Fruit fly (Drosophila melanogaster) whole organism, prepupa: ENCODE results near the gene Ts.

Experiments used
- Blimp-1 ChIP-seq: fragments of 200-800 bp; sonication (Bioruptor generic); optimal IDR thresholded peaks from 3 replicates; lab custom pipeline; 2017; ENCODE audit warnings: missing biosample characterization, missing genetic modification characterization, mild to moderate bottlenecking, moderate library complexity, missing genetic modification reagents
- CG10631 ChIP-seq: fragments of 200-800 bp; sonication (Bioruptor generic); optimal IDR thresholded peaks from 2 replicates; lab custom pipeline; 2016; ENCODE audit warnings: missing biosample characterization, missing genetic modification characterization
- CG10669 ChIP-seq: fragments of 200-800 bp; sonication (Bioruptor generic); optimal IDR thresholded peaks from 3 replicates; lab custom pipeline; 2018; ENCODE audit warnings: missing biosample characterization, mild to moderate bottlenecking, missing genetic modification characterization, moderate library complexity
- CG11294 ChIP-seq: fragments of 200-800 bp; sonication (Bioruptor generic); IDR thresholded peaks from 2 replicates; pipeline ENCODE4 v1.3.6; 2022; ENCODE audit warnings: missing biosample characterization, missing genetic modification characterization
- CG11902 ChIP-seq: fragments of 200-800 bp; sonication (Bioruptor generic); optimal IDR thresholded peaks from 3 replicates; lab custom pipeline; 2016; ENCODE audit warnings: missing biosample characterization, missing genetic modification characterization
- CG15336 ChIP-seq: fragments of 200-800 bp; sonication (Bioruptor generic); IDR thresholded peaks from 2 replicates; pipeline ENCODE4 v1.3.6; 2022; ENCODE audit warnings: missing biosample characterization, missing genetic modification characterization
- CG16779 ChIP-seq: fragments of 200-800 bp; sonication (Bioruptor generic); optimal IDR thresholded peaks from 3 replicates; lab custom pipeline; 2017; ENCODE audit warnings: missing biosample characterization, mild to moderate bottlenecking, missing genetic modification characterization
- CG3032 ChIP-seq: fragments of 200-800 bp; optimal IDR thresholded peaks from 2 replicates; lab custom pipeline; 2019; ENCODE audit warnings: missing biosample characterization, mild to moderate bottlenecking, missing genetic modification characterization, moderate library complexity
- CG31627 ChIP-seq: fragments of 200-800 bp; sonication (Bioruptor generic); optimal IDR thresholded peaks from 3 replicates; lab custom pipeline; 2016; ENCODE audit warnings: missing biosample characterization, missing genetic modification characterization
- CG32006 ChIP-seq: fragments of 200-800 bp; sonication (Bioruptor generic); optimal IDR thresholded peaks from 3 replicates; lab custom pipeline; 2017; ENCODE audit warnings: missing biosample characterization, mild to moderate bottlenecking, missing genetic modification characterization
- CG34406 ChIP-seq: fragments of 200-800 bp; sonication (Bioruptor generic); optimal IDR thresholded peaks from 3 replicates; lab custom pipeline; 2016; ENCODE audit warnings: missing biosample characterization, missing genetic modification characterization
- CG3919 ChIP-seq: fragments of 200-800 bp; sonication (Bioruptor generic); optimal IDR thresholded peaks from 3 replicates; lab custom pipeline; 2016; ENCODE audit warnings: missing biosample characterization, missing genetic modification characterization
- CG4318 ChIP-seq: fragments of 200-800 bp; sonication (Bioruptor generic); optimal IDR thresholded peaks from 3 replicates; lab custom pipeline; 2017; ENCODE audit warnings: missing biosample characterization, mild to moderate bottlenecking, missing genetic modification characterization
- CG6163 ChIP-seq: fragments of 200-800 bp; sonication (Bioruptor generic); IDR thresholded peaks from 3 replicates; pipeline ENCODE4 v1.3.6; 2022; ENCODE audit warnings: missing biosample characterization, missing genetic modification characterization
- CG6276 ChIP-seq: fragments of 200-800 bp; sonication (Bioruptor generic); optimal IDR thresholded peaks from 2 replicates; lab custom pipeline; 2017; ENCODE audit warnings: missing biosample characterization, mild to moderate bottlenecking, missing genetic modification characterization
- CG6808 ChIP-seq: fragments of 200-800 bp; sonication (Bioruptor generic); optimal IDR thresholded peaks from 3 replicates; lab custom pipeline; 2017; ENCODE audit warnings: missing biosample characterization, missing genetic modification characterization, mild to moderate bottlenecking, moderate library complexity, missing genetic modification reagents
- CG6854 ChIP-seq: fragments of 200-800 bp; sonication (Bioruptor generic); optimal IDR thresholded peaks from 2 replicates; lab custom pipeline; 2017; ENCODE audit warnings: missing biosample characterization, mild to moderate bottlenecking, missing genetic modification characterization
- CG7368 ChIP-seq: fragments of 200-800 bp; sonication (Bioruptor generic); optimal IDR thresholded peaks from 3 replicates; lab custom pipeline; 2016; ENCODE audit warnings: missing biosample characterization, missing genetic modification characterization
- CG8119 ChIP-seq: fragments of 200-800 bp; sonication (Bioruptor generic); IDR thresholded peaks from 3 replicates; pipeline ENCODE4 v1.3.6; 2022; ENCODE audit warnings: missing biosample characterization, missing genetic modification characterization
- CG8632 ChIP-seq: fragments of 200-800 bp; sonication (Bioruptor generic); optimal IDR thresholded peaks from 3 replicates; lab custom pipeline; 2016; ENCODE audit warnings: missing biosample characterization, missing genetic modification characterization
- CG9139 ChIP-seq: fragments of 200-800 bp; sonication (Bioruptor generic); optimal IDR thresholded peaks from 3 replicates; lab custom pipeline; 2017; ENCODE audit warnings: missing biosample characterization, mild to moderate bottlenecking, missing genetic modification characterization
- Eip75B ChIP-seq: fragments of 200-800 bp; sonication (Bioruptor generic); optimal IDR thresholded peaks from 3 replicates; lab custom pipeline; 2016; ENCODE audit warnings: missing biosample characterization, missing genetic modification characterization
- Eip78C ChIP-seq: fragments of 200-800 bp; sonication (Bioruptor generic); peaks from one replicate; lab custom pipeline; 2016; ENCODE audit warnings: missing biosample characterization, missing genetic modification characterization
- Ets21C ChIP-seq: fragments of 200-800 bp; sonication (Bioruptor generic); optimal IDR thresholded peaks from 3 replicates; lab custom pipeline; 2016; ENCODE audit warnings: missing biosample characterization, missing genetic modification characterization
- Ets96B ChIP-seq: fragments of 200-800 bp; optimal IDR thresholded peaks from 2 replicates; lab custom pipeline; 2019; ENCODE audit warnings: missing biosample characterization, mild to moderate bottlenecking, missing genetic modification characterization, moderate library complexity
- Hr38 ChIP-seq: sonication (Bioruptor generic); optimal IDR thresholded peaks from 2 replicates; lab custom pipeline; 2016; ENCODE audit warnings: missing biosample characterization, missing genetic modification characterization
- Hr39 ChIP-seq: fragments of 200-800 bp; sonication (Bioruptor generic); optimal IDR thresholded peaks from 2 replicates; lab custom pipeline; 2016; ENCODE audit warnings: missing biosample characterization, missing genetic modification characterization
- Hr4 ChIP-seq: fragments of 200-800 bp; sonication (Bioruptor generic); optimal IDR thresholded peaks from 3 replicates; lab custom pipeline; 2016; ENCODE audit warnings: missing biosample characterization, missing genetic modification characterization
- Lpt ChIP-seq: fragments of 200-800 bp; sonication (Bioruptor generic); optimal IDR thresholded peaks from 3 replicates; lab custom pipeline; 2016; ENCODE audit warnings: missing biosample characterization, missing genetic modification characterization
- Met ChIP-seq: fragments of 200-800 bp; sonication (Bioruptor generic); optimal IDR thresholded peaks from 3 replicates; lab custom pipeline; 2016; ENCODE audit warnings: missing biosample characterization, missing genetic modification characterization
- OdsH ChIP-seq: fragments of 200-800 bp; sonication (Bioruptor generic); optimal IDR thresholded peaks from 3 replicates; lab custom pipeline; 2016; ENCODE audit warnings: missing biosample characterization, missing genetic modification characterization
- Smox ChIP-seq: fragments of 200-800 bp; sonication (Bioruptor generic); optimal IDR thresholded peaks from 3 replicates; lab custom pipeline; 2016; ENCODE audit warnings: missing biosample characterization, missing genetic modification characterization
- Sox102F ChIP-seq: fragments of 200-800 bp; sonication (Bioruptor generic); optimal IDR thresholded peaks from 2 replicates; lab custom pipeline; 2016; ENCODE audit warnings: missing biosample characterization, mild to moderate bottlenecking, missing genetic modification characterization
- Sox14 ChIP-seq: fragments of 200-800 bp; sonication (Bioruptor generic); optimal IDR thresholded peaks from 3 replicates; lab custom pipeline; 2016; ENCODE audit warnings: missing biosample characterization, missing genetic modification characterization
- achi ChIP-seq: fragments of 200-800 bp; sonication (Bioruptor generic); optimal IDR thresholded peaks from 3 replicates; lab custom pipeline; 2016; ENCODE audit warnings: missing biosample characterization, missing genetic modification characterization
- acj6 ChIP-seq: fragments of 200-800 bp; sonication (Bioruptor generic); optimal IDR thresholded peaks from 3 replicates; lab custom pipeline; 2016; ENCODE audit warnings: missing biosample characterization, missing genetic modification characterization
- cyc ChIP-seq: fragments of 200-800 bp; sonication (Bioruptor generic); optimal IDR thresholded peaks from 3 replicates; lab custom pipeline; 2016; ENCODE audit warnings: missing biosample characterization, missing genetic modification characterization
- dac ChIP-seq: fragments of 200-800 bp; sonication (Bioruptor generic); optimal IDR thresholded peaks from 2 replicates; lab custom pipeline; 2017; ENCODE audit warnings: missing biosample characterization, mild to moderate bottlenecking, missing genetic modification characterization
- dsx ChIP-seq: fragments of 200-800 bp; optimal IDR thresholded peaks from 3 replicates; lab custom pipeline; 2019; ENCODE audit warnings: missing biosample characterization, mild to moderate bottlenecking, missing genetic modification characterization, moderate library complexity; ENCODE audit not compliant: poor library complexity, severe bottlenecking
- eg ChIP-seq: fragments of 200-800 bp; sonication (Bioruptor generic); IDR thresholded peaks from 3 replicates; pipeline ENCODE4 v1.3.6; 2022; ENCODE audit warnings: missing biosample characterization, missing genetic modification characterization
- esn ChIP-seq: fragments of 200-800 bp; sonication (Bioruptor generic); optimal IDR thresholded peaks from 2 replicates; lab custom pipeline; 2016; ENCODE audit warnings: missing biosample characterization, mild to moderate bottlenecking, missing genetic modification characterization, moderate library complexity
- fd59A ChIP-seq: fragments of 200-800 bp; sonication (Bioruptor generic); optimal IDR thresholded peaks from 2 replicates; lab custom pipeline; 2017; ENCODE audit warnings: missing biosample characterization, mild to moderate bottlenecking, missing genetic modification characterization, missing genetic modification reagents
- fd85E ChIP-seq: fragments of 200-800 bp; sonication (Bioruptor generic); optimal IDR thresholded peaks from 3 replicates; lab custom pipeline; 2016; ENCODE audit warnings: missing biosample characterization, missing genetic modification characterization
- fkh ChIP-seq: fragments of 200-800 bp; sonication (Bioruptor generic); optimal IDR thresholded peaks from 3 replicates; lab custom pipeline; 2017; ENCODE audit warnings: missing biosample characterization, mild to moderate bottlenecking, missing genetic modification characterization, moderate library complexity
- lz ChIP-seq: fragments of 200-800 bp; sonication (Bioruptor generic); optimal IDR thresholded peaks from 3 replicates; lab custom pipeline; 2016; ENCODE audit warnings: missing biosample characterization, missing genetic modification characterization
- net ChIP-seq: fragments of 200-800 bp; sonication (Bioruptor generic); optimal IDR thresholded peaks from 3 replicates; lab custom pipeline; 2016; ENCODE audit warnings: missing biosample characterization, missing genetic modification characterization
- pdm3 ChIP-seq: fragments of 200-800 bp; sonication (Bioruptor generic); optimal IDR thresholded peaks from 3 replicates; lab custom pipeline; 2016; ENCODE audit warnings: missing biosample characterization, missing genetic modification characterization
- salr ChIP-seq, 2 experiments: fragments of 200-800 bp; sonication (Bioruptor generic); optimal IDR thresholded peaks; 3 replicates each; lab custom pipeline; 2016 to 2018; ENCODE audit warnings: missing biosample characterization in 2 of 2, missing genetic modification characterization in 2 of 2, mild to moderate bottlenecking in 1 of 2
- spab ChIP-seq: fragments of 200-800 bp; sonication (Bioruptor generic); optimal IDR thresholded peaks from 2 replicates; lab custom pipeline; 2017; ENCODE audit warnings: missing biosample characterization, mild to moderate bottlenecking, missing genetic modification characterization, missing genetic modification reagents
- ss ChIP-seq, 2 experiments: fragments of 200-800 bp; sonication (Bioruptor generic); optimal IDR thresholded peaks; 2 replicates in 1 of 2; 3 replicates in 1 of 2; lab custom pipeline; 2017 to 2018; ENCODE audit warnings: mild to moderate bottlenecking in 2 of 2, missing biosample characterization in 2 of 2, missing genetic modification characterization in 2 of 2, moderate library complexity in 1 of 2
- svp ChIP-seq: fragments of 200-800 bp; sonication (Bioruptor generic); peaks from one replicate; lab custom pipeline; 2016; ENCODE audit warnings: missing biosample characterization, missing genetic modification characterization
- topi ChIP-seq: fragments of 200-800 bp; sonication (Bioruptor generic); optimal IDR thresholded peaks from 3 replicates; lab custom pipeline; 2016; ENCODE audit warnings: missing biosample characterization, missing genetic modification characterization
- vri ChIP-seq: fragments of 200-800 bp; sonication (Bioruptor generic); optimal IDR thresholded peaks from 3 replicates; lab custom pipeline; 2016; ENCODE audit warnings: missing biosample characterization, mild to moderate bottlenecking, missing genetic modification characterization

Gene Ts

dm6 chr2L:2976829-2977228 lies 7.4 kb upstream of the Ts start, which contains the start of the genes CG9641 and CG3165:
CG9641 (minus strand) TSS chr2L:2976862.
CG3165 (plus strand) TSS chr2L:2977122.
- peak; percentile 74 for TF ChIP-seq fd59A (GFP tag; lab: Kevin White, UChicago)
- TF ChIP-seq salr (GFP tag; optimal IDR thresholded peaks at IDR 0.05; lab: Kevin White, UChicago), result peak in 1 of 2 experiments; percentile 58
- TF ChIP-seq CG6276, result no peak
- peak; percentile 15 for TF ChIP-seq Hr38 (GFP tag; lab: Kevin White, UChicago)
- no peak for TF ChIP-seq CG7368
- TF ChIP-seq CG6163 (GFP tag; lab: Robert Waterston, UW), result peak; percentile 80
- peak; percentile 92 for TF ChIP-seq CG31627 (GFP tag; lab: Kevin White, UChicago)
- peak; percentile 91 for TF ChIP-seq esn (GFP tag; lab: Kevin White, UChicago)
- TF ChIP-seq topi (GFP tag; lab: Kevin White, UChicago), result no peak
- TF ChIP-seq ss (GFP tag; optimal IDR thresholded peaks at IDR 0.05; lab: Kevin White, UChicago), result no peak
- no peak for TF ChIP-seq Hr4 (GFP tag; lab: Kevin White, UChicago)
- TF ChIP-seq CG9139 (GFP tag; lab: Kevin White, UChicago), result no peak
- no peak for TF ChIP-seq CG34406
- no peak for TF ChIP-seq Sox102F
- no peak for TF ChIP-seq Eip78C (GFP tag; lab: Kevin White, UChicago)
- no peak for TF ChIP-seq pdm3 (GFP tag; lab: Kevin White, UChicago)
- no peak for TF ChIP-seq CG3919 (GFP tag; lab: Kevin White, UChicago)
- no peak for TF ChIP-seq Eip75B (GFP tag; lab: Kevin White, UChicago)
- TF ChIP-seq Ets96B, result peak; percentile 75
- peak; percentile 92 for TF ChIP-seq lz (GFP tag; lab: Kevin White, UChicago)
- TF ChIP-seq Lpt (GFP tag; lab: Kevin White, UChicago), result no peak
- peak; percentile 83 for TF ChIP-seq eg (GFP tag; lab: Robert Waterston, UW)
- no peak for TF ChIP-seq Sox14
- TF ChIP-seq CG4318 (GFP tag; lab: Kevin White, UChicago), result no peak
- TF ChIP-seq vri (GFP tag; lab: Kevin White, UChicago), result no peak
- no peak for TF ChIP-seq acj6 (GFP tag; lab: Kevin White, UChicago)
- no peak for TF ChIP-seq fkh (GFP tag; lab: Kevin White, UChicago)
- peak; percentile 66; the same call in 1 of the 2 replicates for TF ChIP-seq CG11294 (GFP tag; lab: Robert Waterston, UW)
- TF ChIP-seq spab (GFP tag; lab: Kevin White, UChicago), result no peak
- no peak for TF ChIP-seq svp (GFP tag; lab: Kevin White, UChicago)
- no peak for TF ChIP-seq CG8632 (GFP tag; lab: Kevin White, UChicago)
- TF ChIP-seq dac (GFP tag; lab: Kevin White, UChicago), result no peak
- no peak for TF ChIP-seq CG10631
- TF ChIP-seq Smox (GFP tag; lab: Kevin White, UChicago), result no peak
- TF ChIP-seq fd85E (GFP tag; lab: Kevin White, UChicago), result no peak
- no peak for TF ChIP-seq dsx (GFP tag; lab: Kevin White, UChicago)
- peak; percentile 74 for TF ChIP-seq CG6854 (GFP tag; lab: Kevin White, UChicago)
- peak; percentile 83 for TF ChIP-seq CG15336
- TF ChIP-seq Ets21C (GFP tag; lab: Kevin White, UChicago), result no peak
- no peak for TF ChIP-seq OdsH (GFP tag; lab: Kevin White, UChicago)
- TF ChIP-seq CG10669 (GFP tag; lab: Kevin White, UChicago), result no peak
- TF ChIP-seq CG6808 (GFP tag; lab: Kevin White, UChicago), result no peak
- peak; percentile 92 for TF ChIP-seq cyc
- TF ChIP-seq Met, result no peak
- no peak for TF ChIP-seq achi (GFP tag; lab: Kevin White, UChicago)
- peak; percentile 76; the same call in 2 of the 3 replicates for TF ChIP-seq CG8119
- TF ChIP-seq CG11902, result peak; percentile 78
- TF ChIP-seq CG16779 (tag; lab: Kevin White, UChicago), result no peak
- TF ChIP-seq CG3032, result peak; percentile 86
- TF ChIP-seq Blimp-1 (GFP tag; lab: Kevin White, UChicago), result no peak
- no peak for TF ChIP-seq net (GFP tag; lab: Kevin White, UChicago)
- no peak for TF ChIP-seq Hr39 (GFP tag; lab: Kevin White, UChicago)
- no peak for TF ChIP-seq CG32006 (GFP tag; lab: Kevin White, UChicago)
